Fruit fly (Drosophila melanogaster) S2 (cell line): ENCODE data around the gene CG6055.

ENCODE experiments used
- CG8478 ChIP-seq: fragments of >200 bp; optimal IDR thresholded peaks from 2 replicates; lab custom pipeline; 2018
- CTCF ChIP-seq, 2 experiments: fragments of >200 bp; optimal IDR thresholded peaks; 2 replicates each; lab custom pipeline; 2018

- TF ChIP-seq CTCF (optimal IDR thresholded peaks at IDR 0.05; lab: Kevin White, UChicago): no peak
- TF ChIP-seq CG8478 (lab: Kevin White, UChicago): no peak
Measured at dm6 chr2L:7435475-7435874, 30.9 kb upstream of the CG6055 start.
